Worm (Caenorhabditis elegans): Measurements from ENCODE around the gene mog-3.

mog-3 gene

DNA sequence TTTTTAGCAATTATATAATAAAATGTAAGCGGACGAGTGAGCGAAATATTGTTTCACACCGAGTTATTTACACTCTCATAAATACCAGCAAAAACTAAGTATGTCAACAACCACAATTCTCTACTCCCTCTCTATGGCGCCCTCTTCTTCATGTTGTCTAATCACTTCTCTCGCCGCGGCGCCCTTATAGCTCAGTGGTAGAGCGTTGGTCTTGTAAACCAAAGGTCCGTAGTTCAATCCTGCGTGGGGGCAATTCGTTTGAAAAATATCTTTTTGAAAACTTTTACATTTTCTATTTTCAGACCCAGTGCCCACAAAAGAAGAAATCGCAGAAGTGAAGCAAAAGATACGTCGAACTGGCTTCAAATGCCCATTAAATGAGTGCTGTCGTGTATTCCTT, 2.7 kb upstream of the mog-3 start (continued):
- TF ChIP-seq irx-1 (tag; optimal IDR thresholded peaks at IDR 0.05) (peak; percentile 33), lin-13 (GFP tag; optimal IDR thresholded peaks at IDR 0.05) (peak; percentile 6), ztf-4 (tag; optimal IDR thresholded peaks at IDR 0.05) (no peak), xbp-1 (tag; optimal IDR thresholded peaks at IDR 0.05) (peak; percentile 56), dpl-1 (GFP tag; optimal IDR thresholded peaks at IDR 0.05) (peak in 2 of 3 experiments; percentile 59 to 69), nhr-237 (tag; optimal IDR thresholded peaks at IDR 0.05) (no peak), lsy-2 (tag; optimal IDR thresholded peaks at IDR 0.05) (peak; percentile 35 to 69), nhr-76 (tag; optimal IDR thresholded peaks at IDR 0.05) (no peak), mdl-1 (tag; optimal IDR thresholded peaks at IDR 0.05) (peak in 1 of 2 experiments; percentile 45), snu-23 (GFP tag; optimal IDR thresholded peaks at IDR 0.05) (peak; percentile 75), lin-39 (tag; optimal IDR thresholded peaks at IDR 0.05) (no peak), fkh-4 (tag; optimal IDR thresholded peaks at IDR 0.05; ENCODE audit: borderline replicate concordance) (no peak), efl-1 (optimal IDR thresholded peaks at IDR 0.05) (peak; percentile 31 to 67), efl-1 (GFP tag; optimal IDR thresholded peaks at IDR 0.05 in 1 of 2) (peak; percentile 61 to 96), F16B12.6 (tag; optimal IDR thresholded peaks at IDR 0.05) (peak; percentile 22), nhr-12 (tag; optimal IDR thresholded peaks at IDR 0.05) (no peak), unc-62 (GFP tag; optimal IDR thresholded peaks at IDR 0.05) (no peak), rnt-1 (tag; optimal IDR thresholded peaks at IDR 0.05) (peak; percentile 72), nhr-20 (tag; optimal IDR thresholded peaks at IDR 0.05) (no peak), hpl-2 (GFP tag; optimal IDR thresholded peaks at IDR 0.05) (no peak), lin-14 (GFP tag; optimal IDR thresholded peaks at IDR 0.05) (no peak), ama-1 (optimal IDR thresholded peaks at IDR 0.05) (peak; percentile 15), tlp-1 (tag; optimal IDR thresholded peaks at IDR 0.05) (no peak), ceh-63 (GFP tag; optimal IDR thresholded peaks at IDR 0.05) (no peak), elt-3 (tag; optimal IDR thresholded peaks at IDR 0.05) (no peak), ceh-8 (GFP tag; optimal IDR thresholded peaks at IDR 0.05) (no peak), nhr-28 (tag; optimal IDR thresholded peaks at IDR 0.05) (no peak), hlh-4 (tag; optimal IDR thresholded peaks at IDR 0.05) (no peak), mep-1 (tag; optimal IDR thresholded peaks at IDR 0.05) (peak; percentile 58), grh-1 (GFP tag; IDR thresholded peaks at IDR 0.05) (no peak), egl-27 (tag; optimal IDR thresholded peaks at IDR 0.05) (peak in 1 of 2 experiments; percentile 2), nhr-11 (tag; optimal IDR thresholded peaks at IDR 0.05) (no peak)

DNA sequence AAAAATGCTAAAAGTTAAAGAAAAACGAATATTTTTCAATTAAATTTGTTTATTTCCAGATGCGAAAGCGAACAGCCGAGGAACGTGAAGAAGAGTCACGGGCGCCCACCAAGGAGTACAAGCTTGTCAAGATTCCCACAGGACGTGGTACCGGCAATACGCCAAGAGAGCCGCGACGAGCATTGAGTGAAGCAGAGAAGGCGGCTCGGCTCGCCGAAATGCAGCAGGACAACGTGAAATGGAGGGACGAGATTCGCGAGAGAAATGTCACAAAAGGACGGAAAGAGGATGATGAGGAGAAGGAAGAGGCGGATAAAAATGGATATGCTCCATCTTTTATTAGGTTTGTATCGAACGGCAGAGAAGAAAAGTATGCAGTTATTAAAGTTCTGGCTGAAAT, 2.0 kb downstream of the mog-3 start:
- no peak for TF ChIP-seq nhr-85 (tag)
- TF ChIP-seq efl-1 (optimal IDR thresholded peaks at IDR 0.05): no peak
- TF ChIP-seq efl-1 (GFP tag; optimal IDR thresholded peaks at IDR 0.05 in 1 of 2): peak in 1 of 2 experiments; percentile 89

DNA sequence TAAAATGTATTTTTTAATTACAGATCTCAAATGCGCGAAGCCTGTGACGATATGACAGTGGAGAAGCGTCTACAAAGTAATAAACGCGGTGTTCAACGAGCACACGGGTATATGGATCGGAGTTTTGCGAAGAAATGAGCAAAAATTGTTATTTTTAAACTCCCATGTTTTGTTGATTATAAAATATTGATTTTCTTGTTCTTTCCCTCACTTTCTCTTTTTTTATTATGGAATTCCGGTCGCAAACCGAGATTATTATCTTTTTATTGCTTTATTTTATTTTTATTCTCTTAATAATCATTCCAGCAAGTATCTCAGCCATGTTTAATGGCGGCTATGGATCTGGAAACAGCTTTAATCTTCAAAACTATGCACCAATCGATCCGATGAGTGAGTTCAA, 2.5 kb downstream of the mog-3 start, which contains the start of gene pqe-1:
Gene pqe-1 (plus strand): TSS at position 301 of the 400 bp plus-strand sequence.
- TF ChIP-seq unc-130 (tag; optimal IDR thresholded peaks at IDR 0.05) (no peak), ceh-90 (tag; optimal IDR thresholded peaks at IDR 0.05) (no peak), ets-5 (GFP tag; IDR thresholded peaks at IDR 0.05) (no peak), fkh-8 (tag; optimal IDR thresholded peaks at IDR 0.05) (no peak), nhr-28 (tag; optimal IDR thresholded peaks at IDR 0.05) (no peak), nhr-20 (tag; optimal IDR thresholded peaks at IDR 0.05) (no peak), aha-1 (tag; optimal IDR thresholded peaks at IDR 0.05) (no peak), lin-14 (GFP tag; optimal IDR thresholded peaks at IDR 0.05) (no peak), lin-13 (GFP tag; optimal IDR thresholded peaks at IDR 0.05) (no peak), lsy-2 (tag; optimal IDR thresholded peaks at IDR 0.05) (no peak), lin-35 (GFP tag; optimal IDR thresholded peaks at IDR 0.05) (no peak), unc-98 (GFP tag; IDR thresholded peaks at IDR 0.05) (no peak), C16A3.4 (tag; optimal IDR thresholded peaks at IDR 0.05) (no peak), efl-3 (GFP tag; optimal IDR thresholded peaks at IDR 0.05) (no peak), vab-15 (tag; optimal IDR thresholded peaks at IDR 0.05) (no peak), nhr-90 (tag; optimal IDR thresholded peaks at IDR 0.05; ENCODE audit: poor library complexity) (no peak), ces-1 (GFP tag; optimal IDR thresholded peaks at IDR 0.05) (no peak), tbx-2 (tag; optimal IDR thresholded peaks at IDR 0.05) (no peak), grh-1 (GFP tag; IDR thresholded peaks at IDR 0.05) (no peak), dsc-1 (tag; optimal IDR thresholded peaks at IDR 0.05) (no peak)
